Fruit fly (Drosophila melanogaster) whole organism, adult: ENCODE results near the gene REPTOR-BP.

Experiments
- CG11617 ChIP-seq: fragments of 200-800 bp; sonication (Bioruptor generic); optimal IDR thresholded peaks from 2 replicates; lab custom pipeline; 2017; ENCODE audit warnings: mild to moderate bottlenecking, missing biosample characterization, missing genetic modification reagents, missing genetic modification characterization
- CG12768 ChIP-seq: fragments of 200-800 bp; sonication (Bioruptor generic); optimal IDR thresholded peaks from 2 replicates; lab custom pipeline; 2017; ENCODE audit warnings: missing biosample characterization, missing genetic modification characterization, mild to moderate bottlenecking, moderate library complexity, missing genetic modification reagents
- CG14711 ChIP-seq: fragments of 200-800 bp; sonication (Bioruptor generic); optimal IDR thresholded peaks from 2 replicates; lab custom pipeline; 2018; ENCODE audit warnings: missing biosample characterization, mild to moderate bottlenecking, missing genetic modification characterization, moderate library complexity
- CG1620 ChIP-seq: fragments of 200-800 bp; sonication (Bioruptor generic); optimal IDR thresholded peaks from 2 replicates; lab custom pipeline; 2016; ENCODE audit warnings: missing biosample characterization, missing genetic modification characterization
- CG33017 ChIP-seq: fragments of 200-800 bp; sonication (Bioruptor generic); optimal IDR thresholded peaks from 2 replicates; lab custom pipeline; 2018; ENCODE audit warnings: missing biosample characterization, mild to moderate bottlenecking, missing genetic modification characterization, moderate library complexity
- CG5204 ChIP-seq: fragments of 200-800 bp; sonication (Bioruptor generic); optimal IDR thresholded peaks from 2 replicates; lab custom pipeline; 2016; ENCODE audit warnings: missing biosample characterization, missing genetic modification characterization
- CG7045 ChIP-seq: fragments of 200-800 bp; sonication (Bioruptor generic); optimal IDR thresholded peaks from 2 replicates; lab custom pipeline; 2017; ENCODE audit warnings: missing biosample characterization, mild to moderate bottlenecking, missing genetic modification characterization
- CG7101 ChIP-seq: fragments of 200-800 bp; sonication (Bioruptor generic); optimal IDR thresholded peaks from 2 replicates; lab custom pipeline; 2018; ENCODE audit warnings: missing biosample characterization, mild to moderate bottlenecking, missing genetic modification characterization, moderate library complexity
- Clk ChIP-seq: fragments of 200-800 bp; sonication (Bioruptor generic); optimal IDR thresholded peaks from 2 replicates; lab custom pipeline; 2017; ENCODE audit warnings: missing biosample characterization, missing genetic modification characterization
- Crg-1 ChIP-seq: fragments of 200-800 bp; sonication (Bioruptor generic); optimal IDR thresholded peaks from 2 replicates; lab custom pipeline; 2016; ENCODE audit warnings: missing biosample characterization, missing genetic modification characterization
- Hr96 ChIP-seq: fragments of 200-800 bp; sonication (Bioruptor generic); optimal IDR thresholded peaks from 2 replicates; lab custom pipeline; 2016; ENCODE audit warnings: missing biosample characterization, missing genetic modification characterization
- Mnt ChIP-seq: fragments of 200-800 bp; sonication (Bioruptor generic); optimal IDR thresholded peaks from 2 replicates; lab custom pipeline; 2016; ENCODE audit warnings: missing biosample characterization, mild to moderate bottlenecking, missing genetic modification characterization
- bab1 ChIP-seq: fragments of 200-800 bp; sonication (Bioruptor generic); optimal IDR thresholded peaks from 3 replicates; lab custom pipeline; 2019; ENCODE audit warnings: missing biosample characterization, mild to moderate bottlenecking, missing genetic modification characterization, moderate library complexity
- cic ChIP-seq: fragments of 200-800 bp; sonication (Bioruptor generic); optimal IDR thresholded peaks from 2 replicates; lab custom pipeline; 2017; ENCODE audit warnings: missing biosample characterization, mild to moderate bottlenecking, missing genetic modification characterization, moderate library complexity
- cnc ChIP-seq, 2 experiments: fragments of >200 bp; optimal IDR thresholded peaks; 2 replicates each; lab custom pipeline; 2017
- kay ChIP-seq: fragments of 200-800 bp; sonication (Bioruptor generic); peaks from one replicate; lab custom pipeline; 2016; ENCODE audit warnings: missing biosample characterization, missing genetic modification characterization, borderline replicate concordance
- ovo ChIP-seq: fragments of 200-800 bp; sonication (Bioruptor generic); optimal IDR thresholded peaks from 2 replicates; lab custom pipeline; 2016; ENCODE audit warnings: missing biosample characterization, missing genetic modification characterization
- pad ChIP-seq: fragments of 200-800 bp; sonication (Bioruptor generic); optimal IDR thresholded peaks from 3 replicates; lab custom pipeline; 2017; ENCODE audit warnings: missing biosample characterization, missing genetic modification characterization, mild to moderate bottlenecking, moderate library complexity, missing genetic modification reagents
- tj ChIP-seq: fragments of 200-800 bp; sonication (Bioruptor generic); optimal IDR thresholded peaks from 3 replicates; lab custom pipeline; 2017; ENCODE audit warnings: missing biosample characterization, mild to moderate bottlenecking, missing genetic modification characterization, moderate library complexity
- toe ChIP-seq: fragments of 200-800 bp; sonication (Bioruptor generic); optimal IDR thresholded peaks from 2 replicates; lab custom pipeline; 2016; ENCODE audit warnings: missing biosample characterization, missing genetic modification characterization

The REPTOR-BP gene

dm6 chr2L:10251592-10251991 is 12.3 kb upstream of the REPTOR-BP start, which contains the start of gene Ror:
Gene Ror (plus strand): TSS chr2L:10251843.
- TF ChIP-seq toe (GFP tag; lab: Kevin White, UChicago) (no peak), Clk (GFP tag; lab: Kevin White, UChicago) (no peak), CG7045 (GFP tag; lab: Kevin White, UChicago) (no peak), Crg-1 (GFP tag; lab: Kevin White, UChicago) (no peak), tj (no peak), CG5204 (GFP tag; lab: Kevin White, UChicago) (no peak), CG12768 (GFP tag; lab: Kevin White, UChicago) (no peak), bab1 (GFP tag; lab: Kevin White, UChicago) (no peak), Mnt (GFP tag; lab: Kevin White, UChicago) (no peak), CG7101 (tag; lab: Kevin White, UChicago) (no peak), ovo (GFP tag; lab: Kevin White, UChicago) (no peak), cic (GFP tag; lab: Kevin White, UChicago) (no peak), cnc (optimal IDR thresholded peaks at IDR 0.05; lab: Kevin White, UChicago) (no peak), CG33017 (tag; lab: Kevin White, UChicago) (no peak)

- TF ChIP-seq Mnt (GFP tag; lab: Kevin White, UChicago) (no peak), CG1620 (GFP tag; lab: Kevin White, UChicago) (no peak), Crg-1 (GFP tag; lab: Kevin White, UChicago) (no peak), CG14711 (tag; lab: Kevin White, UChicago) (no peak), CG11617 (GFP tag; lab: Kevin White, UChicago) (no peak), bab1 (GFP tag; lab: Kevin White, UChicago) (peak; percentile 51), CG7101 (tag; lab: Kevin White, UChicago) (no peak), CG33017 (tag; lab: Kevin White, UChicago) (no peak), Hr96 (no peak), kay (GFP tag; lab: Kevin White, UChicago) (peak; percentile 92), CG12768 (GFP tag; lab: Kevin White, UChicago) (no peak), cnc (optimal IDR thresholded peaks at IDR 0.05; lab: Kevin White, UChicago) (no peak)
Measured at dm6 chr2L:10255725-10256158, 8.2 kb upstream of the REPTOR-BP start, which contains the start of gene CG5676. Gene CG5676 (minus strand): TSS chr2L:10255891.

dm6 chr2L:10259960-10260749 is 3.8 kb upstream of the REPTOR-BP start:
- TF ChIP-seq CG33017 (tag; lab: Kevin White, UChicago) (no peak), CG7101 (tag; lab: Kevin White, UChicago) (no peak), cic (GFP tag; lab: Kevin White, UChicago) (no peak), Crg-1 (GFP tag; lab: Kevin White, UChicago) (no peak), Clk (GFP tag; lab: Kevin White, UChicago) (no peak), CG12768 (GFP tag; lab: Kevin White, UChicago) (no peak), CG1620 (GFP tag; lab: Kevin White, UChicago) (no peak), CG11617 (GFP tag; lab: Kevin White, UChicago) (no peak), kay (GFP tag; lab: Kevin White, UChicago) (no peak), pad (GFP tag; lab: Kevin White, UChicago) (no peak), CG5204 (GFP tag; lab: Kevin White, UChicago) (no peak), CG7045 (GFP tag; lab: Kevin White, UChicago) (no peak), ovo (GFP tag; lab: Kevin White, UChicago) (no peak), tj (no peak), Mnt (GFP tag; lab: Kevin White, UChicago) (no peak)

dm6 chr2L:10260750-10261493 is 3.0 kb upstream of the REPTOR-BP start, which contains the start of gene Pten:
Gene Pten (minus strand): TSS chr2L:10261049.
- no peak for TF ChIP-seq Hr96
- TF ChIP-seq CG12768 (GFP tag; lab: Kevin White, UChicago), result peak; percentile 66
- no peak for TF ChIP-seq cnc (optimal IDR thresholded peaks at IDR 0.05; lab: Kevin White, UChicago)
- no peak for TF ChIP-seq ovo (GFP tag; lab: Kevin White, UChicago)
- peak; percentile 91 for TF ChIP-seq kay (GFP tag; lab: Kevin White, UChicago)
- peak; percentile 12 for TF ChIP-seq pad (GFP tag; lab: Kevin White, UChicago)
- peak; percentile 21 for TF ChIP-seq Mnt (GFP tag; lab: Kevin White, UChicago)
- no peak for TF ChIP-seq Clk (GFP tag; lab: Kevin White, UChicago)
- no peak for TF ChIP-seq CG5204 (GFP tag; lab: Kevin White, UChicago)
- TF ChIP-seq CG14711 (tag; lab: Kevin White, UChicago), result peak; percentile 73
- TF ChIP-seq tj, result peak; percentile 40
- peak; percentile 61 for TF ChIP-seq CG7045 (GFP tag; lab: Kevin White, UChicago)
- TF ChIP-seq toe (GFP tag; lab: Kevin White, UChicago), result no peak
- peak; percentile 47 for TF ChIP-seq CG7101 (tag; lab: Kevin White, UChicago)
- peak; percentile 46 for TF ChIP-seq bab1 (GFP tag; lab: Kevin White, UChicago)
- no peak for TF ChIP-seq CG1620 (GFP tag; lab: Kevin White, UChicago)
- TF ChIP-seq CG33017 (tag; lab: Kevin White, UChicago), result peak; percentile 28
- peak; percentile 27 for TF ChIP-seq CG11617 (GFP tag; lab: Kevin White, UChicago)

dm6 chr2L:10261774-10262173 is 2.2 kb upstream of the REPTOR-BP start:
- peak; percentile 91 for TF ChIP-seq kay (GFP tag; lab: Kevin White, UChicago)
- no peak for TF ChIP-seq Mnt (GFP tag; lab: Kevin White, UChicago)
